Fruit fly (Drosophila melanogaster): ENCODE measurements around the gene Obp99d.

dm6 chr3R:29749304-29750066 is 35.2 kb downstream of the Obp99d start:
- TF ChIP-seq psq (optimal IDR thresholded peaks at IDR 0.05) (no peak), ttk (optimal IDR thresholded peaks at IDR 0.05) (no peak), Myc (optimal IDR thresholded peaks at IDR 0.05) (no peak), insv (optimal IDR thresholded peaks at IDR 0.05) (no peak), Sin3A (optimal IDR thresholded peaks at IDR 0.05) (no peak)
